Fruit fly (Drosophila melanogaster) whole organism, pupa: ENCODE data around the gene CG33110.

Experiments used
- CG10348 ChIP-seq: fragments of 200-800 bp; sonication (Bioruptor generic); IDR thresholded peaks from 2 replicates; pipeline ENCODE4 v1.3.6; 2022; ENCODE audit warnings: missing biosample characterization, missing genetic modification characterization
- CG12605 ChIP-seq: fragments of 200-800 bp; sonication (Bioruptor generic); IDR thresholded peaks from 2 replicates; pipeline ENCODE4 v1.3.6; 2022; ENCODE audit warnings: missing biosample characterization, missing genetic modification characterization
- CG13204 ChIP-seq: fragments of 200-800 bp; sonication (Bioruptor generic); optimal IDR thresholded peaks from 2 replicates; lab custom pipeline; 2018; ENCODE audit warnings: missing biosample characterization, mild to moderate bottlenecking, missing genetic modification characterization, moderate library complexity
- CG15710 ChIP-seq: fragments of 200-800 bp; sonication (Bioruptor generic); optimal IDR thresholded peaks from 2 replicates; lab custom pipeline; 2018; ENCODE audit warnings: missing biosample characterization, mild to moderate bottlenecking, missing genetic modification characterization, moderate library complexity
- CG17806 ChIP-seq: fragments of 200-800 bp; sonication (Bioruptor generic); optimal IDR thresholded peaks from 2 replicates; lab custom pipeline; 2018; ENCODE audit warnings: missing biosample characterization, mild to moderate bottlenecking, missing genetic modification characterization, moderate library complexity
- CG32121 ChIP-seq: fragments of 200-800 bp; sonication (Bioruptor generic); IDR thresholded peaks from 2 replicates; pipeline ENCODE4 v1.3.6; 2022; ENCODE audit warnings: missing biosample characterization, missing genetic modification characterization
- CG34367 ChIP-seq: fragments of 200-800 bp; sonication (Bioruptor generic); optimal IDR thresholded peaks from 2 replicates; lab custom pipeline; 2018; ENCODE audit warnings: missing biosample characterization, mild to moderate bottlenecking, missing genetic modification characterization
- CG4496 ChIP-seq: fragments of 200-800 bp; sonication (Bioruptor generic); IDR thresholded peaks from 3 replicates; pipeline ENCODE4 v1.3.6; 2022; ENCODE audit warnings: missing biosample characterization, missing genetic modification characterization
- CG8159 ChIP-seq: fragments of 200-800 bp; sonication (Bioruptor generic); optimal IDR thresholded peaks from 3 replicates; lab custom pipeline; 2018; ENCODE audit warnings: missing biosample characterization, mild to moderate bottlenecking, missing genetic modification characterization, moderate library complexity
- CG8301 ChIP-seq: fragments of 200-800 bp; sonication (Bioruptor generic); optimal IDR thresholded peaks from 2 replicates; lab custom pipeline; 2018; ENCODE audit warnings: missing biosample characterization, mild to moderate bottlenecking, missing genetic modification characterization
- CG9948 ChIP-seq: fragments of 200-800 bp; sonication (Bioruptor generic); optimal IDR thresholded peaks from 2 replicates; lab custom pipeline; 2018; ENCODE audit warnings: missing biosample characterization, mild to moderate bottlenecking, missing genetic modification characterization, moderate library complexity
- D1 ChIP-seq: fragments of 200-800 bp; sonication (Bioruptor generic); optimal IDR thresholded peaks from 2 replicates; lab custom pipeline; 2018; ENCODE audit warnings: missing biosample characterization, mild to moderate bottlenecking, missing genetic modification characterization, moderate library complexity
- EcR ChIP-seq: fragments of 200-800 bp; sonication (Bioruptor generic); optimal IDR thresholded peaks from 3 replicates; lab custom pipeline; 2019; ENCODE audit warnings: missing biosample characterization, missing genetic modification characterization, mild to moderate bottlenecking, moderate library complexity, missing genetic modification reagents
- Ets98B ChIP-seq: fragments of 200-800 bp; sonication (Bioruptor generic); IDR thresholded peaks from 2 replicates; pipeline ENCODE4 v1.3.6; 2022; ENCODE audit warnings: missing biosample characterization, missing genetic modification characterization
- Pif1A ChIP-seq: fragments of 200-800 bp; sonication (Bioruptor generic); optimal IDR thresholded peaks from 3 replicates; lab custom pipeline; 2016; ENCODE audit warnings: missing biosample characterization, missing genetic modification characterization
- Snoo ChIP-seq: fragments of 200-800 bp; sonication (Bioruptor generic); optimal IDR thresholded peaks from 3 replicates; lab custom pipeline; 2017; ENCODE audit warnings: missing biosample characterization, mild to moderate bottlenecking, missing genetic modification characterization, inconsistent platforms
- rn ChIP-seq: fragments of 200-800 bp; sonication (Bioruptor generic); IDR thresholded peaks from 2 replicates; pipeline ENCODE4 v1.3.6; 2022; ENCODE audit warnings: missing biosample characterization, missing genetic modification characterization

The CG33110 gene

DNA sequence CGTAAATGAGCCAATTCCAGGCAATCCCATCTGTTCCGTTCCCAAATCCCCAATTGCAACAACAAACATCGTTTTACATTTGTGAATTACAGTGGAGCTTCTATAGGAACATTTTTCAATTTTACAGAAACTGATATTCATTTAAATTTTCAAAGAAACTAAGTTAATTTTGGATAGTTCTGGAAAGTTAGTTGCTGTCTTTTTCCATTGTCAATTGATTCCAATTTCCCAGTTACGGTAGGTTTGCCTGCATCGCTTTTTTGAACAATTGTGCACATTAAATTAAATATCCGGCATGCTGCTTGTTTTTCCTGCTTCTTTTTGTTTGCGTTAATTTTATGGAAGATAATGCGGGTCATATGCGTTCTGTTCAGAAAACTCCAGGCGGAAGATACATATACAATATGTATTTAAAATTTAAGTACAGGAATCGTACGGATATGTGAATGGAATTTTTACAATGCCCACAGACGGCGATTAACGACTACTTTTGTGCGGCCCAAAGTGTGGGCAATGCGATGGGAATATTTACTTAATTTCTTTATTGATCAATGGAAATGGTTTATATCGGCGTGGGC, 58.0 kb downstream of the CG33110 start:
- TF ChIP-seq CG15710 (tag; lab: Kevin White, UChicago) = peak; percentile 39
- no peak for TF ChIP-seq CG9948 (tag; lab: Kevin White, UChicago)
- TF ChIP-seq CG8159 (tag; lab: Kevin White, UChicago) = peak; percentile 7
- TF ChIP-seq CG4496 (GFP tag; lab: Robert Waterston, UW) = peak; percentile 13; the same call in 1 of the 3 replicates
- peak; percentile 72 for TF ChIP-seq Snoo (tag; lab: Kevin White, UChicago)
- TF ChIP-seq Pif1A = peak; percentile 27
- no peak for TF ChIP-seq rn (GFP tag; lab: Robert Waterston, UW)

DNA sequence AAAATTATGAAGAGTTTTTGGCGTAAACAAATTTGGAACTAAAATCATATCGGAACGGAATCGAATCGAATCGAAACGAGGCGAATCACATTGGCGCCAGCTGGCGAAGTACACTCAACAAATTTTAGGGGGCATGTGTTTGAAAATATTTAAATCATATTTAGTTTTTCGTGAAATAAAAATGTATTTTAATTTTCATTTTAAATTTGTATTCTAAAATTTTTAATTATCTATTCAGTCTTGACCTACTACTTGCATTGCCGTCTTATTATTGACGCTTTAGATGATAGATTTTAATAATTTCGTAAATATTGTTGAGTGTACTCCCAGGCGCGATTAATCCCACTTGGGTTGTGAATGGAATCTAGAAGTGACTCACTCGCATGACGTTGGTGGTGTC, 59.2 kb downstream of the CG33110 start:
- TF ChIP-seq Snoo (tag; lab: Kevin White, UChicago) (no peak), CG17806 (tag; lab: Kevin White, UChicago) (no peak), CG32121 (GFP tag; lab: Robert Waterston, UW) (no peak), CG12605 (GFP tag; lab: Robert Waterston, UW) (no peak), CG8159 (tag; lab: Kevin White, UChicago) (no peak), Pif1A (no peak), D1 (tag; lab: Kevin White, UChicago) (no peak), CG10348 (GFP tag; lab: Robert Waterston, UW) (no peak), CG13204 (GFP tag; lab: Kevin White, UChicago) (no peak), rn (GFP tag; lab: Robert Waterston, UW) (no peak), EcR (GFP tag; lab: Kevin White, UChicago) (no peak), CG8301 (tag; lab: Kevin White, UChicago) (no peak), CG34367 (no peak), Ets98B (GFP tag; lab: Robert Waterston, UW) (no peak)
